1 fruit fly cellular context compared by ENCODE assay signal in the genomic region with DNA sequence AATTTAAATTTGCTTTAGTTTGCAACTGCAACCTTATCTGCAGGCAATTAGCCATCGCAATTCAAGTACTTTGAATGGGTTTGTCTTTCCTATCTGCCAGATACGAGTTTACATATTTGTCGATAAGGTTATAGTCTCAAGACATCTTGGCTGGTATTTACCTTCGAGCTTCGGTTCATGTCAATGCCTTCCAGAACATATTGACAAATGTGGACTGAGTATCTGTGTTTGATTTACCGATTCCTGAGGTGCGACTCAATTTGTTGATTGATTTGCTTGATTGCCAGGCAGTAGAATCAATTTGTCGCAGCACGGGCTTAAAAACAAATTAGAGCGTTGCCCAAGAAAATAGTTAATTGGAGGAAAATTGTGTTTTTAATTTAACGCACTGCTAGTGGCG.
TF ChIP-seq lines count a peak whose summit lies in the region.

No protein-coding gene starts in this region.

TF ChIP-seq in whole organism, embryonic, 481 proteins besides CTCF, POLR2A, EP300 and RAD21 (continued from another document):
- TF ChIP-seq prd (optimal IDR thresholded peaks at IDR 0.05; lab: Kevin White, UChicago) (no peak), prd (GFP tag; IDR thresholded peaks at IDR 0.05; lab: Robert Waterston, UW) (0 out of 3 replicates have a peak, but pooled peaks have one; percentile 20), E2f1 (GFP tag; IDR thresholded peaks at IDR 0.05; lab: Robert Waterston, UW) (peak; percentile 16; the same call in 1 of the 2 replicates), CG13775 (GFP tag; optimal IDR thresholded peaks at IDR 0.05; lab: Kevin White, UChicago) (peak; percentile 4), Atf6 (GFP tag; IDR thresholded peaks at IDR 0.05; lab: Robert Waterston, UW) (0 out of 2 replicates have a peak, but pooled peaks have one; percentile 28), CG6272 (GFP tag; IDR thresholded peaks at IDR 0.05; lab: Robert Waterston, UW) (no peak), CG30403 (GFP tag; optimal IDR thresholded peaks at IDR 0.05; lab: Kevin White, UChicago) (no peak), CG3281 (GFP tag; optimal IDR thresholded peaks at IDR 0.05; lab: Kevin White, UChicago) (peak; percentile 9), ac (GFP tag; optimal IDR thresholded peaks at IDR 0.05; lab: Kevin White, UChicago) (peak; percentile 37), NK7.1 (GFP tag; optimal IDR thresholded peaks at IDR 0.05; lab: Kevin White, UChicago) (no peak), ro (GFP tag; IDR thresholded peaks at IDR 0.05; lab: Robert Waterston, UW) (no peak), Pdp1 (GFP tag; optimal IDR thresholded peaks at IDR 0.05; lab: Kevin White, UChicago) (peak in 1 of 2 experiments; percentile 15), lola (GFP tag; optimal IDR thresholded peaks at IDR 0.05; lab: Kevin White, UChicago) (peak in 1 of 3 experiments; percentile 55), pfk (GFP tag; optimal IDR thresholded peaks at IDR 0.05; lab: Kevin White, UChicago) (peak; percentile 32), bcd (GFP tag; optimal IDR thresholded peaks at IDR 0.05; lab: Kevin White, UChicago) (peak; percentile 22), CG18764 (GFP tag; optimal IDR thresholded peaks at IDR 0.05; lab: Kevin White, UChicago) (peak; percentile 15), gsb-n (tag; optimal IDR thresholded peaks at IDR 0.05; lab: Kevin White, UChicago) (peak; percentile 56), otp (GFP tag; IDR thresholded peaks at IDR 0.05; lab: Robert Waterston, UW) (peak; percentile 45; the same call in 1 of the 3 replicates), CG2712 (tag; optimal IDR thresholded peaks at IDR 0.05; lab: Kevin White, UChicago) (peak; percentile 21), CG11093 (GFP tag; IDR thresholded peaks at IDR 0.05; lab: Robert Waterston, UW) (no peak), CG3995 (GFP tag; optimal IDR thresholded peaks at IDR 0.05; lab: Kevin White, UChicago) (no peak), CG15601 (tag; optimal IDR thresholded peaks at IDR 0.05; lab: Kevin White, UChicago) (peak; percentile 69), Camta (GFP tag; optimal IDR thresholded peaks at IDR 0.05; lab: Kevin White, UChicago) (peak; percentile 28), HHEX (GFP tag; optimal IDR thresholded peaks at IDR 0.05; lab: Kevin White, UChicago) (peak; percentile 48), Ptx1 (GFP tag; IDR thresholded peaks at IDR 0.05; lab: Robert Waterston, UW) (0 out of 2 replicates have a peak, but pooled peaks have one; percentile 10), Bdp1 (GFP tag; optimal IDR thresholded peaks at IDR 0.05; lab: Kevin White, UChicago) (peak; percentile 43), CG11695 (GFP tag; IDR thresholded peaks at IDR 0.05; lab: Robert Waterston, UW) (0 out of 3 replicates have a peak, but pooled peaks have one; percentile 35), CG1792 (GFP tag; optimal IDR thresholded peaks at IDR 0.05; lab: Kevin White, UChicago) (peak; percentile 21), mld (GFP tag; IDR thresholded peaks at IDR 0.05; lab: Robert Waterston, UW; ENCODE audit: partially characterized antibody) (no peak), dmrt11E (tag; optimal IDR thresholded peaks at IDR 0.05; lab: Kevin White, UChicago) (peak; percentile 78), ap (GFP tag; IDR thresholded peaks at IDR 0.05; lab: Robert Waterston, UW) (no peak), CG3163 (GFP tag; optimal IDR thresholded peaks at IDR 0.05; lab: Kevin White, UChicago) (no peak), sens-2 (GFP tag; IDR thresholded peaks at IDR 0.05; lab: Robert Waterston, UW) (peak; percentile 54; the same call in 1 of the 2 replicates), wek (GFP tag; optimal IDR thresholded peaks at IDR 0.05; lab: Kevin White, UChicago) (peak; percentile 45), bsh (GFP tag; optimal IDR thresholded peaks at IDR 0.05; lab: Kevin White, UChicago) (peak in 1 of 2 experiments; percentile 52), sug (tag; optimal IDR thresholded peaks at IDR 0.05; lab: Kevin White, UChicago) (peak; percentile 14), CG7987 (GFP tag; optimal IDR thresholded peaks at IDR 0.05; lab: Kevin White, UChicago) (peak; percentile 73), mirr (GFP tag; optimal IDR thresholded peaks at IDR 0.05; lab: Kevin White, UChicago) (peak; percentile 72), CG12942 (GFP tag; optimal IDR thresholded peaks at IDR 0.05; lab: Kevin White, UChicago) (no peak), CG18599 (GFP tag; optimal IDR thresholded peaks at IDR 0.05; lab: Kevin White, UChicago) (peak; percentile 18), dpn (GFP tag; optimal IDR thresholded peaks at IDR 0.05; lab: Kevin White, UChicago) (peak in 1 of 2 experiments; percentile 4), Aef1 (GFP tag; IDR thresholded peaks at IDR 0.05; lab: Robert Waterston, UW) (no peak), Lhr (GFP tag; optimal IDR thresholded peaks at IDR 0.05; lab: Kevin White, UChicago) (peak; percentile 35), pan (optimal IDR thresholded peaks at IDR 0.05; lab: Kevin White, UChicago) (no peak), pan (GFP tag; optimal IDR thresholded peaks at IDR 0.05 in 1 of 2, IDR thresholded peaks at IDR 0.05 in 1 of 2) (peak in 1 of 2 experiments; percentile 11), gem (tag; optimal IDR thresholded peaks at IDR 0.05; lab: Kevin White, UChicago) (peak; percentile 54), CG3407 (GFP tag; optimal IDR thresholded peaks at IDR 0.05; lab: Kevin White, UChicago) (peak; percentile 44), CG7745 (tag; optimal IDR thresholded peaks at IDR 0.05; lab: Kevin White, UChicago) (peak; percentile 86), Jarid2 (GFP tag; optimal IDR thresholded peaks at IDR 0.05; lab: Kevin White, UChicago) (no peak), lbe (GFP tag; optimal IDR thresholded peaks at IDR 0.05; lab: Kevin White, UChicago) (peak; percentile 4), CG17186 (GFP tag; optimal IDR thresholded peaks at IDR 0.05; lab: Kevin White, UChicago) (peak; percentile 8), CG2678 (tag; optimal IDR thresholded peaks at IDR 0.05; lab: Kevin White, UChicago) (peak; percentile 40), run (tag; optimal IDR thresholded peaks at IDR 0.05; lab: Kevin White, UChicago) (no peak), CG33557 (GFP tag; optimal IDR thresholded peaks at IDR 0.05; lab: Kevin White, UChicago) (peak; percentile 86), Oaz (GFP tag; IDR thresholded peaks at IDR 0.05; lab: Robert Waterston, UW) (no peak), CG1233 (GFP tag; optimal IDR thresholded peaks at IDR 0.05; lab: Kevin White, UChicago) (peak; percentile 66), Hsf (GFP tag; optimal IDR thresholded peaks at IDR 0.05; lab: Kevin White, UChicago) (peak; percentile 8)
TF ChIP-seq in whole organism, embryonic: peak in this region for 136.
